Fruit fly (Drosophila melanogaster) whole organism, embryonic: ENCODE data around the gene retinin.
A peak's percentile ranks its signal among the peaks of the same experiment; 100 is the strongest.

Experiments
- Atf6 ChIP-seq: fragments of 200-800 bp; sonication (Bioruptor generic); IDR thresholded peaks from 2 replicates; pipeline ENCODE4 v1.3.6; 2022; ENCODE audit warnings: missing biosample characterization, missing genetic modification characterization
- Blimp-1 ChIP-seq: fragments of 200-800 bp; sonication (Bioruptor generic); optimal IDR thresholded peaks from 3 replicates; lab custom pipeline; 2018; ENCODE audit warnings: missing biosample characterization, missing genetic modification characterization, mild to moderate bottlenecking, moderate library complexity, missing genetic modification reagents
- CG10565 ChIP-seq: fragments of 200-800 bp; sonication (Bioruptor generic); optimal IDR thresholded peaks from 3 replicates; lab custom pipeline; 2016; ENCODE audit warnings: missing biosample characterization, mild to moderate bottlenecking, missing genetic modification characterization
- CG13287 ChIP-seq: fragments of 200-800 bp; sonication (Bioruptor generic); IDR thresholded peaks from 2 replicates; pipeline ENCODE4 v1.3.6; 2022; ENCODE audit warnings: missing biosample characterization, missing genetic modification characterization; ENCODE audit not compliant: partially characterized antibody
- CG16863 ChIP-seq: fragments of 200-800 bp; sonication (Bioruptor generic); optimal IDR thresholded peaks from 3 replicates; lab custom pipeline; 2016; ENCODE audit warnings: missing biosample characterization, missing genetic modification characterization
- CG2202 ChIP-seq: fragments of 200-800 bp; sonication (Bioruptor generic); optimal IDR thresholded peaks from 2 replicates; lab custom pipeline; 2018; ENCODE audit warnings: missing biosample characterization, mild to moderate bottlenecking, missing genetic modification characterization
- CG3065 ChIP-seq: fragments of 200-800 bp; sonication (Bioruptor generic); optimal IDR thresholded peaks from 2 replicates; lab custom pipeline; 2016; ENCODE audit warnings: missing biosample characterization, missing genetic modification characterization
- CG3838 ChIP-seq: fragments of 200-800 bp; sonication (Bioruptor generic); optimal IDR thresholded peaks from 3 replicates; lab custom pipeline; 2016; ENCODE audit warnings: missing biosample characterization, missing genetic modification characterization
- CG4360 ChIP-seq: fragments of 200-800 bp; sonication (Bioruptor generic); IDR thresholded peaks from 2 replicates; pipeline ENCODE4 v1.3.6; 2022; ENCODE audit warnings: missing biosample characterization, missing genetic modification characterization
- CG4617 ChIP-seq: fragments of 200-800 bp; sonication (Bioruptor generic); optimal IDR thresholded peaks from 3 replicates; lab custom pipeline; 2016; ENCODE audit warnings: missing biosample characterization, missing genetic modification characterization, borderline replicate concordance
- CG4820 ChIP-seq: fragments of 200-800 bp; sonication (Bioruptor generic); optimal IDR thresholded peaks from 3 replicates; lab custom pipeline; 2016; ENCODE audit warnings: missing biosample characterization, missing genetic modification characterization
- CG6175 ChIP-seq: fragments of 200-800 bp; sonication (Bioruptor generic); IDR thresholded peaks from 3 replicates; pipeline ENCODE4 v1.3.6; 2022; ENCODE audit warnings: missing biosample characterization, missing genetic modification characterization
- CG6689 ChIP-seq: fragments of 200-800 bp; sonication (Bioruptor generic); IDR thresholded peaks from 2 replicates; pipeline ENCODE4 v1.3.6; 2022; ENCODE audit warnings: missing biosample characterization, missing genetic modification characterization
- CG6791 ChIP-seq: fragments of 200-800 bp; sonication (Bioruptor generic); IDR thresholded peaks from 3 replicates; pipeline ENCODE4 v1.3.6; 2022; ENCODE audit warnings: missing biosample characterization, missing genetic modification characterization; ENCODE audit not compliant: partially characterized antibody
- CG6854 ChIP-seq: fragments of 200-800 bp; sonication (Bioruptor generic); optimal IDR thresholded peaks from 3 replicates; lab custom pipeline; 2017; ENCODE audit warnings: missing biosample characterization, mild to moderate bottlenecking, missing genetic modification characterization
- CG9215 ChIP-seq: fragments of 200-800 bp; sonication (Bioruptor generic); IDR thresholded peaks from 2 replicates; pipeline ENCODE4 v1.3.6; 2022; ENCODE audit warnings: missing biosample characterization, missing genetic modification characterization
- CG9797 ChIP-seq: fragments of 200-800 bp; sonication (Bioruptor generic); optimal IDR thresholded peaks from 3 replicates; lab custom pipeline; 2018; ENCODE audit warnings: missing biosample characterization, mild to moderate bottlenecking, missing genetic modification characterization
- CoRest ChIP-seq: fragments of 200-800 bp; sonication (Bioruptor generic); optimal IDR thresholded peaks from 3 replicates; lab custom pipeline; 2018; ENCODE audit warnings: missing biosample characterization, mild to moderate bottlenecking, missing genetic modification characterization, moderate library complexity
- Dll ChIP-seq: fragments of 200-800 bp; sonication (Bioruptor generic); IDR thresholded peaks from 4 replicates; pipeline ENCODE4 v1.3.6; 2022; ENCODE audit warnings: missing biosample characterization, missing genetic modification characterization; ENCODE audit not compliant: partially characterized antibody
- Dp ChIP-seq: fragments of 200-800 bp; sonication (Bioruptor generic); optimal IDR thresholded peaks from 2 replicates; lab custom pipeline; 2018; ENCODE audit warnings: missing biosample characterization, mild to moderate bottlenecking, missing genetic modification characterization, moderate library complexity
- E2f2 ChIP-seq: fragments of 200-800 bp; sonication (Bioruptor generic); IDR thresholded peaks from 2 replicates; pipeline ENCODE4 v1.3.6; 2022; ENCODE audit warnings: missing biosample characterization, missing genetic modification characterization
- Hr51 ChIP-seq, 2 experiments: fragments of 200-800 bp; sonication (Bioruptor generic); optimal IDR thresholded peaks; 2 replicates in 1 of 2; 3 replicates in 1 of 2; lab custom pipeline; 2016 to 2018; ENCODE audit warnings: missing biosample characterization in 2 of 2, missing genetic modification characterization in 2 of 2, mild to moderate bottlenecking in 1 of 2, moderate library complexity in 1 of 2
- Kr ChIP-seq: fragments of 200-800 bp; sonication (Bioruptor generic); optimal IDR thresholded peaks from 2 replicates; lab custom pipeline; 2017; ENCODE audit warnings: missing biosample characterization, mild to moderate bottlenecking, missing genetic modification characterization
- MBD-R2 ChIP-seq: fragments of 200-800 bp; sonication (Bioruptor generic); IDR thresholded peaks from 2 replicates; pipeline ENCODE4 v1.3.6; 2022; ENCODE audit warnings: missing biosample characterization, missing genetic modification characterization
- MESR4 ChIP-seq: fragments of 200-800 bp; sonication (Bioruptor generic); optimal IDR thresholded peaks from 2 replicates; lab custom pipeline; 2018; ENCODE audit warnings: missing biosample characterization, mild to moderate bottlenecking, missing genetic modification characterization, moderate library complexity
- Myb ChIP-seq: fragments of 200-800 bp; sonication (Bioruptor generic); optimal IDR thresholded peaks from 2 replicates; lab custom pipeline; 2016; ENCODE audit warnings: missing biosample characterization, missing genetic modification characterization
- Pdp1 ChIP-seq, 2 experiments: fragments of 200-800 bp; sonication (Bioruptor generic); optimal IDR thresholded peaks; 3 replicates each; lab custom pipeline; 2016; ENCODE audit warnings: missing biosample characterization in 2 of 2, missing genetic modification characterization in 2 of 2, mild to moderate bottlenecking in 1 of 2, moderate library complexity in 1 of 2
- Taf1 ChIP-seq: fragments of 200-800 bp; sonication (Bioruptor generic); IDR thresholded peaks from 2 replicates; pipeline ENCODE4 v1.3.6; 2022; ENCODE audit warnings: missing biosample characterization, missing genetic modification characterization
- YL-1 ChIP-seq: fragments of 200-800 bp; sonication (Bioruptor generic); optimal IDR thresholded peaks from 3 replicates; lab custom pipeline; 2017; ENCODE audit warnings: missing biosample characterization, mild to moderate bottlenecking, missing genetic modification characterization
- bbx ChIP-seq: fragments of 200-800 bp; sonication (Bioruptor generic); IDR thresholded peaks from 2 replicates; pipeline ENCODE4 v1.3.6; 2022; ENCODE audit warnings: missing biosample characterization, missing genetic modification characterization; ENCODE audit not compliant: partially characterized antibody
- chinmo ChIP-seq: fragments of 200-800 bp; sonication (Bioruptor generic); IDR thresholded peaks from 4 replicates; pipeline ENCODE4 v1.3.6; 2022; ENCODE audit warnings: missing biosample characterization, missing genetic modification characterization; ENCODE audit not compliant: partially characterized antibody
- crp ChIP-seq, 2 experiments: fragments of 200-800 bp; sonication (Bioruptor generic); optimal IDR thresholded peaks; 2 replicates in 1 of 2; 3 replicates in 1 of 2; lab custom pipeline; 2017; ENCODE audit warnings: missing biosample characterization in 2 of 2, missing genetic modification characterization in 2 of 2, mild to moderate bottlenecking in 1 of 2, moderate library complexity in 1 of 2
- dm ChIP-seq: fragments of 200-800 bp; sonication (Bioruptor generic); optimal IDR thresholded peaks from 3 replicates; lab custom pipeline; 2016; ENCODE audit warnings: missing biosample characterization, missing genetic modification characterization
- ewg ChIP-seq: fragments of 200-800 bp; sonication (Bioruptor generic); optimal IDR thresholded peaks from 3 replicates; lab custom pipeline; 2017; ENCODE audit warnings: mild to moderate bottlenecking, missing biosample characterization, missing genetic modification reagents, missing genetic modification characterization
- gce ChIP-seq: fragments of 200-800 bp; sonication (Bioruptor generic); IDR thresholded peaks from 3 replicates; pipeline ENCODE4 v1.3.6; 2022; ENCODE audit warnings: missing biosample characterization, missing genetic modification characterization
- nerfin-2 ChIP-seq: fragments of 200-800 bp; sonication (Bioruptor generic); IDR thresholded peaks from 2 replicates; pipeline ENCODE4 v1.3.6; 2022; ENCODE audit warnings: missing biosample characterization, missing genetic modification characterization; ENCODE audit not compliant: partially characterized antibody
- oc ChIP-seq: fragments of 200-800 bp; sonication (Bioruptor generic); optimal IDR thresholded peaks from 2 replicates; lab custom pipeline; 2018; ENCODE audit warnings: missing biosample characterization, mild to moderate bottlenecking, missing genetic modification characterization, moderate library complexity
- peb ChIP-seq: fragments of 200-800 bp; sonication (Bioruptor generic); IDR thresholded peaks from 2 replicates; pipeline ENCODE4 v1.3.6; 2022; ENCODE audit warnings: missing biosample characterization, missing genetic modification characterization
- pzg ChIP-seq: fragments of 200-800 bp; sonication (Bioruptor generic); optimal IDR thresholded peaks from 3 replicates; lab custom pipeline; 2018; ENCODE audit warnings: missing biosample characterization, mild to moderate bottlenecking, missing genetic modification characterization, moderate library complexity
- stwl ChIP-seq: fragments of 200-800 bp; sonication (Bioruptor generic); optimal IDR thresholded peaks from 3 replicates; lab custom pipeline; 2018; ENCODE audit warnings: missing biosample characterization, mild to moderate bottlenecking, missing genetic modification characterization, moderate library complexity
- trem ChIP-seq: fragments of 200-800 bp; optimal IDR thresholded peaks from 3 replicates; lab custom pipeline; 2019; ENCODE audit warnings: missing biosample characterization, mild to moderate bottlenecking, missing genetic modification characterization, moderate library complexity
- ttk ChIP-seq: fragments of 200-800 bp; sonication (Bioruptor generic); IDR thresholded peaks from 2 replicates; pipeline ENCODE4 v2.1.2; 2022; ENCODE audit warnings: missing biosample characterization, missing genetic modification characterization
- unc-4 ChIP-seq: fragments of 200-800 bp; sonication (Bioruptor generic); IDR thresholded peaks from 2 replicates; pipeline ENCODE4 v1.3.6; 2022; ENCODE audit warnings: missing biosample characterization, missing genetic modification characterization; ENCODE audit not compliant: partially characterized antibody

Gene retinin

DNA sequence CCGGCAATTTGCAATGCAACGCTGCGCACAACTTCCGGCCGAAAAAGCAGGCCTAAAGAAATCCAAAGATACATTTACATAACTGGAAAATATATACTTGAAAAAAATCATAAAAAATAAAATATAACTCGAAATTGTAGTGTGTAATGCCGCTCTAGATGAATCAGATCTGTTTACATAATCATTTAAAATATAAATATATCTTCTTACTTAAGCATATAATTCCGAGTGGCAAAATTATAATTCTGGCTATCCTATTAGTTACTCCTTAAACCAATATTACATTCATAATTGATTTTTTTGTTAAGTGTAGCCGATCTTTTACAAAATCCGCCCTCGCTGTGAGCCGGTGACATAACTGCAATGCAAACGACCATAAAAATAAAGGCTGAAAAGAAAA lies 7.7 kb downstream of the retinin start (continued):
- TF ChIP-seq CoRest (tag; lab: Kevin White, UChicago) (peak; percentile 2), ttk (GFP tag; lab: Robert Waterston, UW) (0 out of 2 replicates have a peak, but pooled peaks have one; percentile 25), Hr51 (GFP tag; optimal IDR thresholded peaks at IDR 0.05; lab: Kevin White, UChicago) (peak in 1 of 2 experiments; percentile 52), CG6689 (GFP tag; lab: Robert Waterston, UW) (0 out of 2 replicates have a peak, but pooled peaks have one; percentile 17)

DNA sequence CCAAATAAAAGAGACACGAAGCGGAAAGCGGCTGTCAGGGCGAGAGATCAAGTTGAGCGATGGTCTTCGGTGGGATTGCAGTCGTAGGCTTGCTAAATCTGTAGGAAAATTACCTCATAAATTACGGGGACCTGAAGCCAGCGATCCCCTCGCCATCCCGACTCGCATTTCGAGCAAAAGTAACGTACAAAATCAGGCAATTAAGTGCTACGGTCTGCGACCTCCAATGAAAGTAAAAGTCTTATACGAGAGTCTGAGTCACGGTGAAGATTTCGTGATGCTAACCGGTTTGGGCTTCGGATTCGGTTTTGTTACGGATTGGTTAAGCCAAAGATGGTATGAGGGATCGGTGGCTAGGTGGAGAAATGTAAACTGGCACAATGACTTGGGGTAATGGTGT lies 8.1 kb downstream of the retinin start:
- peak; percentile 98 for TF ChIP-seq Blimp-1 (GFP tag; lab: Kevin White, UChicago)
- TF ChIP-seq oc (tag; lab: Kevin White, UChicago): peak; percentile 16
- no peak for TF ChIP-seq CG9797 (GFP tag; lab: Kevin White, UChicago)
- TF ChIP-seq, all 482 proteins: peak for 2

DNA sequence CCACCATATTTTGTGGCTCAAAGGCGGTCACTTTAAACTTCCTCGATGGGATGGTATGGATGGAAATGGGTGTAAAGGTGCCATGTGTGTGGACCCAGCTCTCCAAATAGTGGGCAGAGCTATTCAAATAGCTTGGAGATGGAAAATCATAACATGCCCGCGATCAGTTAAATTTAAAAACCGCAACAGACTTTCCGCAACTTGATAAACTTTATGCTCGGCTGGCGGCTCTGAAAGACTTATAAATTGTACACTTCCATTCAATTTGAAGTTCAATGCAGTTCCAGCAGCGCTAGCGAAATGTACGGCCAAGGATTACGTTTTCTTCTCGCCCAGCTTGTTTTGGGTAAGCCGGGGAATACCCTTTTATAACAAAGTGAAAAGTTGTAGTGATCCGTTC lies 14.3 kb downstream of the retinin start, which contains the start of gene CG33257:
Gene CG33257, plus strand, starts transcription at position 301 of the 400 bp plus-strand sequence.
- TF ChIP-seq Kr (GFP tag; lab: Kevin White, UChicago) (no peak), CG3065 (GFP tag; lab: Kevin White, UChicago) (no peak), unc-4 (GFP tag; lab: Robert Waterston, UW) (no peak)

DNA sequence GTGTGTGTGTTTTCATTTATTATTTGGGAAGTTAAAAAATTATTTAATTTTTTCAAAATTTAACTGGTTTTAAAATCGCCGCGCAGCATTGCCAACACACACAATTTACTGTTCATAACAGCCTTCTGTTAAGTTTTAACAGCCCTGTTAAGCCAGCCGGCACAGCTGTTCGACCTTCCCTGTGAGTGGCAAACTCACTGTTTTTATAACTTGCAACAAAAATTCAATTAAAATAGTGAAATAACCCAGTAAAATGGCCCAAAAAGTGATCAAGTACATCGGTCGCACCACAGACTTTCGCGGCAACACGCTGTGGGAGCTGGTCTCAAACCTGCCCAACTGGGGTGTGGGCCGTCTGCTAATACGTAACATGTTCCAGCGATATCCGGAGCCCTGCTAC lies 16.2 kb downstream of the retinin start, which contains the start of gene mRpS34:
Gene mRpS34, plus strand, starts transcription at position 161 of the 400 bp plus-strand sequence.
- TF ChIP-seq MBD-R2 (peak; percentile 74), Taf1 (GFP tag; lab: Robert Waterston, UW) (no peak), CG4617 (GFP tag; lab: Kevin White, UChicago) (peak; percentile 52), CG6791 (GFP tag; lab: Robert Waterston, UW) (peak; percentile 23; the same call in 1 of the 3 replicates), dm (no peak), stwl (tag; lab: Kevin White, UChicago) (peak; percentile 55), MESR4 (GFP tag; lab: Kevin White, UChicago) (peak; percentile 81), crp (GFP tag; optimal IDR thresholded peaks at IDR 0.05; lab: Kevin White, UChicago) (peak; percentile 31 to 87), CG6175 (GFP tag; lab: Robert Waterston, UW) (no peak), CG10565 (GFP tag; lab: Kevin White, UChicago) (no peak), gce (GFP tag; lab: Robert Waterston, UW) (no peak), ewg (no peak), CG13287 (GFP tag; lab: Robert Waterston, UW) (peak; percentile 36), pzg (GFP tag; lab: Kevin White, UChicago) (peak; percentile 46), chinmo (GFP tag; lab: Robert Waterston, UW) (0 out of 4 replicates have a peak, but pooled peaks have one; percentile 27), E2f2 (GFP tag; lab: Robert Waterston, UW) (peak; percentile 66), CG4820 (GFP tag; lab: Kevin White, UChicago) (no peak), Pdp1 (GFP tag; optimal IDR thresholded peaks at IDR 0.05; lab: Kevin White, UChicago) (peak in 1 of 2 experiments; percentile 85), Dll (GFP tag; lab: Robert Waterston, UW) (peak; percentile 53; the same call in 1 of the 4 replicates), peb (GFP tag; lab: Robert Waterston, UW) (no peak), YL-1 (GFP tag; lab: Kevin White, UChicago) (peak; percentile 51), trem (peak; percentile 63), Myb (GFP tag; lab: Kevin White, UChicago) (peak; percentile 89), nerfin-2 (GFP tag; lab: Robert Waterston, UW) (no peak), Atf6 (GFP tag; lab: Robert Waterston, UW) (no peak), CG16863 (GFP tag; lab: Kevin White, UChicago) (no peak), CG3838 (no peak), CG9215 (peak; percentile 90), CG4360 (no peak), CG6854 (GFP tag; lab: Kevin White, UChicago) (no peak), CG2202 (no peak), Dp (GFP tag; lab: Kevin White, UChicago) (peak; percentile 66), bbx (GFP tag; lab: Robert Waterston, UW) (peak; percentile 19; the same call in 1 of the 2 replicates)
